Worm (Caenorhabditis elegans) whole organism, young adult: ENCODE results near the gene H20E11.2.

Source experiments
- B0019.2 ChIP-seq: fragments of 200-800 bp; sonication (Bioruptor generic); conservative IDR thresholded peaks from 2 replicates; pipeline ENCODE4 v1.3.6; 2022; ENCODE audit warnings: missing genetic modification reagents, missing genetic modification characterization, missing compliant biosample characterization
- C17E4.6 ChIP-seq: fragments of 200-800 bp; sonication (Bioruptor generic); IDR thresholded peaks from 2 replicates; pipeline ENCODE4 v1.3.6; 2022; ENCODE audit warnings: missing genetic modification reagents, missing genetic modification characterization, missing compliant biosample characterization
- F10E7.11 ChIP-seq: sonication (generic microtip); optimal IDR thresholded peaks from 2 replicates; lab custom pipeline; 2017; ENCODE audit warnings: mild to moderate bottlenecking, missing genetic modification characterization, moderate library complexity, missing compliant biosample characterization
- F23B12.7 ChIP-seq: sonication (generic microtip); optimal IDR thresholded peaks from 2 replicates; lab custom pipeline; 2017; ENCODE audit warnings: missing genetic modification characterization, mild to moderate bottlenecking, missing compliant biosample characterization, antibody characterized with exemption, moderate library complexity; ENCODE audit not compliant: insufficient read depth
- F33H1.4 ChIP-seq: fragments of 200-800 bp; sonication (Bioruptor generic); IDR thresholded peaks from 2 replicates; pipeline ENCODE4 v1.3.6; 2022; ENCODE audit warnings: missing genetic modification reagents, missing genetic modification characterization, missing compliant biosample characterization
- F49E8.2 ChIP-seq: sonication (generic microtip); optimal IDR thresholded peaks from 3 replicates; lab custom pipeline; 2017; ENCODE audit warnings: missing genetic modification characterization, mild to moderate bottlenecking, missing compliant biosample characterization, antibody characterized with exemption, moderate library complexity; ENCODE audit not compliant: insufficient read depth
- K12H6.12 ChIP-seq: fragments of 200-800 bp; sonication (Bioruptor generic); optimal IDR thresholded peaks from 2 replicates; lab custom pipeline; 2018; ENCODE audit warnings: mild to moderate bottlenecking, missing genetic modification characterization, missing compliant biosample characterization
- Y53G8AR.9 ChIP-seq: fragments of 200-800 bp; sonication (Bioruptor generic); conservative IDR thresholded peaks from 2 replicates; pipeline ENCODE4 v1.3.6; 2022; ENCODE audit warnings: missing genetic modification reagents, missing genetic modification characterization, missing compliant biosample characterization
- athp-1 ChIP-seq: sonication (generic microtip); optimal IDR thresholded peaks from 2 replicates; lab custom pipeline; 2017; ENCODE audit warnings: mild to moderate bottlenecking, missing genetic modification characterization, missing compliant biosample characterization
- attf-3 ChIP-seq: fragments of 200-800 bp; sonication (Bioruptor generic); conservative IDR thresholded peaks from 2 replicates; pipeline ENCODE4 v1.3.6; 2022; ENCODE audit warnings: missing genetic modification reagents, missing genetic modification characterization, missing compliant biosample characterization
- bed-2 ChIP-seq: fragments of 200-800 bp; sonication (Bioruptor generic); IDR thresholded peaks from 2 replicates; pipeline ENCODE4 v1.3.6; 2022; ENCODE audit warnings: missing genetic modification reagents, missing genetic modification characterization, missing compliant biosample characterization
- ccch-3 ChIP-seq: fragments of 200-800 bp; sonication (Bioruptor generic); optimal IDR thresholded peaks from 2 replicates; lab custom pipeline; 2018; ENCODE audit warnings: mild to moderate bottlenecking, missing genetic modification characterization, missing compliant biosample characterization
- cebp-2 ChIP-seq: fragments of 200-800 bp; sonication (Bioruptor generic); IDR thresholded peaks from 2 replicates; pipeline ENCODE4 v1.3.6; 2022; ENCODE audit warnings: missing genetic modification characterization, missing compliant biosample characterization
- ceh-27 ChIP-seq: fragments of 200-800 bp; sonication (Bioruptor generic); optimal IDR thresholded peaks from 2 replicates; lab custom pipeline; 2018; ENCODE audit warnings: mild to moderate bottlenecking, missing genetic modification characterization, moderate library complexity, missing compliant biosample characterization
- ceh-58 ChIP-seq: fragments of 200-800 bp; sonication (Bioruptor generic); IDR thresholded peaks from 2 replicates; pipeline ENCODE4 v1.3.6; 2022; ENCODE audit warnings: missing genetic modification characterization, missing compliant biosample characterization
- ceh-91 ChIP-seq: fragments of 200-800 bp; sonication (Bioruptor generic); IDR thresholded peaks from 2 replicates; pipeline ENCODE4 v1.3.6; 2022; ENCODE audit warnings: missing genetic modification reagents, missing genetic modification characterization, missing compliant biosample characterization
- dpl-1 ChIP-seq: fragments of 150-350 bp; optimal IDR thresholded peaks from 2 replicates; lab custom pipeline; 2014; ENCODE audit warnings: missing biosample characterization, missing genetic modification reagents, missing genetic modification characterization
- hlh-12 ChIP-seq: sonication (generic microtip); optimal IDR thresholded peaks from 2 replicates; lab custom pipeline; 2016; ENCODE audit warnings: missing genetic modification characterization, missing compliant biosample characterization
- hlh-26 ChIP-seq: fragments of 200-800 bp; sonication (Bioruptor generic); conservative IDR thresholded peaks from 2 replicates; pipeline ENCODE4 v1.3.6; 2022; ENCODE audit warnings: missing genetic modification reagents, missing genetic modification characterization, missing compliant biosample characterization
- hmg-1.2 ChIP-seq: fragments of 200-800 bp; sonication (Bioruptor generic); IDR thresholded peaks from 2 replicates; pipeline ENCODE4 v1.3.6; 2022; ENCODE audit warnings: missing genetic modification reagents, missing genetic modification characterization, missing compliant biosample characterization
- hmg-20 ChIP-seq: fragments of 200-800 bp; sonication (Bioruptor generic); IDR thresholded peaks from 2 replicates; pipeline ENCODE4 v1.3.6; 2022; ENCODE audit warnings: missing genetic modification reagents, missing genetic modification characterization, missing compliant biosample characterization
- hrde-1 ChIP-seq: sonication (generic microtip); optimal IDR thresholded peaks from 2 replicates; lab custom pipeline; 2016; ENCODE audit warnings: missing genetic modification characterization, mild to moderate bottlenecking, missing compliant biosample characterization, moderate library complexity, missing genotype, missing genetic modification reagents, borderline replicate concordance
- let-526 ChIP-seq: fragments of 200-800 bp; sonication (Bioruptor generic); IDR thresholded peaks from 2 replicates; pipeline ENCODE4 v1.3.6; 2022; ENCODE audit warnings: missing genetic modification reagents, missing genetic modification characterization, missing compliant biosample characterization
- lin-26 ChIP-seq: fragments of 200-800 bp; sonication (Bioruptor generic); IDR thresholded peaks from 2 replicates; pipeline ENCODE4 v1.3.6; 2022; ENCODE audit warnings: missing genetic modification reagents, missing genetic modification characterization, missing compliant biosample characterization
- lin-35 ChIP-seq, 3 experiments: fragments of 150-350 bp in 2 of 3; sonication (generic microtip) in 1 of 3; optimal IDR thresholded peaks; 2 replicates each; lab custom pipeline; 2014 to 2018; ENCODE audit warnings: missing biosample characterization in 3 of 3, missing genetic modification characterization in 3 of 3, missing genetic modification reagents in 3 of 3
- lin-40 ChIP-seq: sonication (generic microtip); optimal IDR thresholded peaks from 2 replicates; lab custom pipeline; 2016; ENCODE audit warnings: missing genetic modification characterization, mild to moderate bottlenecking, missing compliant biosample characterization, missing genotype, missing genetic modification reagents
- lin-54 ChIP-seq: fragments of 200-800 bp; sonication (Bioruptor generic); optimal IDR thresholded peaks from 2 replicates; lab custom pipeline; 2018; ENCODE audit warnings: mild to moderate bottlenecking, missing genetic modification characterization, missing compliant biosample characterization
- madf-3 ChIP-seq: fragments of 200-800 bp; sonication (Bioruptor generic); IDR thresholded peaks from 2 replicates; pipeline ENCODE4 v1.3.6; 2022; ENCODE audit warnings: missing genetic modification reagents, missing genetic modification characterization, missing compliant biosample characterization
- madf-6 ChIP-seq: fragments of 200-800 bp; sonication (Bioruptor generic); IDR thresholded peaks from 2 replicates; pipeline ENCODE4 v1.3.6; 2022; ENCODE audit warnings: missing genetic modification reagents, missing genetic modification characterization, missing compliant biosample characterization
- mcd-1 ChIP-seq: fragments of 200-800 bp; sonication (Bioruptor generic); IDR thresholded peaks from 2 replicates; pipeline ENCODE4 v1.3.6; 2022; ENCODE audit warnings: missing genetic modification reagents, missing genetic modification characterization, missing compliant biosample characterization
- mel-28 ChIP-seq: sonication (generic microtip); optimal IDR thresholded peaks from 2 replicates; lab custom pipeline; 2016; ENCODE audit warnings: borderline replicate concordance, mild to moderate bottlenecking, missing genetic modification characterization, missing compliant biosample characterization
- mes-4 ChIP-seq: sonication (generic microtip); optimal IDR thresholded peaks from 2 replicates; lab custom pipeline; 2016; ENCODE audit warnings: missing genotype, missing genetic modification characterization, missing compliant biosample characterization
- nfyb-1 ChIP-seq: fragments of 200-800 bp; sonication (Bioruptor generic); IDR thresholded peaks from 2 replicates; pipeline ENCODE4 v1.3.6; 2022; ENCODE audit warnings: missing genetic modification reagents, missing genetic modification characterization, missing compliant biosample characterization
- nhr-90 ChIP-seq: sonication (generic microtip); optimal IDR thresholded peaks from 2 replicates; lab custom pipeline; 2016; ENCODE audit warnings: missing genotype, mild to moderate bottlenecking, missing genetic modification characterization, missing compliant biosample characterization
- pbrm-1 ChIP-seq: fragments of 200-800 bp; sonication (Bioruptor generic); IDR thresholded peaks from 2 replicates; pipeline ENCODE4 v1.3.6; 2022; ENCODE audit warnings: missing genetic modification reagents, missing genetic modification characterization, missing compliant biosample characterization
- pha-4 ChIP-seq: fragments of 150-350 bp; sonication (generic microtip); optimal IDR thresholded peaks from 2 replicates; lab custom pipeline; 2014; ENCODE audit warnings: missing biosample characterization, missing genetic modification reagents, missing genetic modification characterization
- repo-1 ChIP-seq: sonication (generic microtip); optimal IDR thresholded peaks from 2 replicates; lab custom pipeline; 2017; ENCODE audit warnings: mild to moderate bottlenecking, missing genetic modification characterization, missing compliant biosample characterization
- sdz-38 ChIP-seq: sonication (generic microtip); optimal IDR thresholded peaks from 2 replicates; lab custom pipeline; 2016; ENCODE audit warnings: missing genotype, missing genetic modification characterization, missing compliant biosample characterization
- snpc-3.4 ChIP-seq: sonication (generic microtip); optimal IDR thresholded peaks from 2 replicates; lab custom pipeline; 2017; ENCODE audit warnings: missing genetic modification characterization, mild to moderate bottlenecking, missing compliant biosample characterization, antibody characterized with exemption, moderate library complexity, missing genotype, missing genetic modification reagents
- snpc-4 ChIP-seq, 5 experiments: fragments of 150-350 bp in 1 of 5; sonication (generic microtip) in 4 of 5; optimal IDR thresholded peaks; 2 replicates each; lab custom pipeline; 2014 to 2018; ENCODE audit warnings: missing genetic modification characterization in 5 of 5, missing biosample characterization in 3 of 5, antibody characterized with exemption in 2 of 5, mild to moderate bottlenecking in 2 of 5, missing compliant biosample characterization in 2 of 5, missing genotype in 2 of 5, moderate library complexity in 2 of 5, missing genetic modification reagents in 1 of 5
- tlf-1 ChIP-seq: fragments of 200-800 bp; sonication (Bioruptor generic); optimal IDR thresholded peaks from 2 replicates; lab custom pipeline; 2018; ENCODE audit warnings: mild to moderate bottlenecking, missing genetic modification characterization, missing compliant biosample characterization
- unc-130 ChIP-seq: sonication (generic microtip); optimal IDR thresholded peaks from 2 replicates; lab custom pipeline; 2016; ENCODE audit warnings: missing genetic modification reagents, missing genetic modification characterization, missing compliant biosample characterization
- zfh-2 ChIP-seq: fragments of 200-800 bp; sonication (Bioruptor generic); conservative IDR thresholded peaks from 2 replicates; pipeline ENCODE4 v1.3.6; 2022; ENCODE audit warnings: missing genetic modification reagents, missing genetic modification characterization, missing compliant biosample characterization
- ztf-22 ChIP-seq: fragments of 200-800 bp; sonication (Bioruptor generic); optimal IDR thresholded peaks from 2 replicates; lab custom pipeline; 2018; ENCODE audit warnings: mild to moderate bottlenecking, missing genetic modification characterization, moderate library complexity, missing compliant biosample characterization
- ztf-6 ChIP-seq: fragments of 200-800 bp; sonication (Bioruptor generic); IDR thresholded peaks from 2 replicates; pipeline ENCODE4 v1.3.6; 2022; ENCODE audit warnings: missing genetic modification reagents, missing genetic modification characterization, missing compliant biosample characterization

Gene H20E11.2

ce11 chrIV:6790438-6791124, 37.0 kb upstream of the H20E11.2 start, which contains the start of the genes C17H12.2 and vha-8:
TSS of gene C17H12.2 (minus strand) at chrIV:6790488.
TSS of gene vha-8 (plus strand) at chrIV:6791074.
- TF ChIP-seq bed-2 (GFP tag; lab: Robert Waterston, UW) = no peak
- peak; percentile 84 for TF ChIP-seq pbrm-1 (GFP tag; lab: Robert Waterston, UW)
- TF ChIP-seq let-526 (GFP tag; lab: Robert Waterston, UW) = 0 out of 2 replicates have a peak, but pooled peaks have one; percentile 46
- TF ChIP-seq hmg-20 = no peak
- TF ChIP-seq nfyb-1 (GFP tag; lab: Robert Waterston, UW) = peak; percentile 73; the same call in 1 of the 2 replicates
- TF ChIP-seq lin-26 = peak; percentile 75; the same call in 1 of the 2 replicates
- TF ChIP-seq snpc-4 (GFP tag; optimal IDR thresholded peaks at IDR 0.05; lab: Kevin White, UChicago) = peak; percentile 45
- peak; percentile 29 to 68 (median 56) for TF ChIP-seq snpc-4 (tag; optimal IDR thresholded peaks at IDR 0.05; lab: Kevin White, UChicago)
- peak; percentile 83 for TF ChIP-seq K12H6.12 (tag; lab: Kevin White, UChicago)
- no peak for TF ChIP-seq ztf-22 (GFP tag; lab: Kevin White, UChicago)
- TF ChIP-seq mes-4 = no peak
- peak in 1 of 3 experiments; percentile 84 for TF ChIP-seq lin-35 (GFP tag; optimal IDR thresholded peaks at IDR 0.05; lab: Kevin White, UChicago)
- peak; percentile 28; the same call in 1 of the 2 replicates for TF ChIP-seq hmg-1.2 (GFP tag; lab: Robert Waterston, UW)
- TF ChIP-seq F49E8.2 (tag; lab: Kevin White, UChicago) = no peak
- peak; percentile 98 for TF ChIP-seq mcd-1 (GFP tag; lab: Robert Waterston, UW)
- TF ChIP-seq lin-40 (tag; lab: Kevin White, UChicago) = peak; percentile 88
- peak; percentile 44 for TF ChIP-seq athp-1
- peak; percentile 73 for TF ChIP-seq lin-54 (GFP tag; lab: Kevin White, UChicago)
- no peak for TF ChIP-seq hlh-26 (GFP tag; lab: Robert Waterston, UW)
- TF ChIP-seq madf-6 (GFP tag; lab: Robert Waterston, UW) = peak; percentile 47
- TF ChIP-seq ceh-27 = peak; percentile 91
- TF ChIP-seq dpl-1 = peak; percentile 4
- no peak for TF ChIP-seq sdz-38 (tag; lab: Kevin White, UChicago)
- TF ChIP-seq F23B12.7 (tag; lab: Kevin White, UChicago) = peak; percentile 85
- TF ChIP-seq Y53G8AR.9 = peak; percentile 80; the same call in 1 of the 2 replicates
- TF ChIP-seq unc-130 (GFP tag; lab: Kevin White, UChicago) = no peak
- no peak for TF ChIP-seq mel-28 (tag; lab: Kevin White, UChicago)
- TF ChIP-seq ztf-6 (GFP tag; lab: Robert Waterston, UW) = peak; percentile 66; the same call in 1 of the 2 replicates
- TF ChIP-seq F10E7.11 (tag; lab: Kevin White, UChicago) = no peak
- 0 out of 2 replicates have a peak, but pooled peaks have one; percentile 42 for TF ChIP-seq attf-3 (GFP tag; lab: Robert Waterston, UW)
- TF ChIP-seq pha-4 (tag; lab: Kevin White, UChicago) = peak; percentile 67
- peak; percentile 90 for TF ChIP-seq F33H1.4 (GFP tag; lab: Robert Waterston, UW)
- peak; percentile 45 for TF ChIP-seq ceh-91 (GFP tag; lab: Robert Waterston, UW)
- TF ChIP-seq hlh-12 (tag; lab: Kevin White, UChicago) = no peak
- no peak for TF ChIP-seq B0019.2
- TF ChIP-seq hrde-1 (tag; lab: Kevin White, UChicago) = no peak
- TF ChIP-seq repo-1 (tag; lab: Kevin White, UChicago) = peak; percentile 32
- TF ChIP-seq madf-3 = 0 out of 2 replicates have a peak, but pooled peaks have one; percentile 6
- TF ChIP-seq C17E4.6 (GFP tag; lab: Robert Waterston, UW) = no peak
- no peak for TF ChIP-seq ccch-3 (GFP tag; lab: Kevin White, UChicago)
- TF ChIP-seq nhr-90 (tag; lab: Kevin White, UChicago) = peak; percentile 40
- TF ChIP-seq zfh-2 (GFP tag; lab: Robert Waterston, UW) = peak; percentile 55; the same call in 1 of the 2 replicates
- 0 out of 2 replicates have a peak, but pooled peaks have one; percentile 10 for TF ChIP-seq cebp-2 (GFP tag; lab: Robert Waterston, UW)
- no peak for TF ChIP-seq snpc-3.4 (tag; lab: Kevin White, UChicago)
- peak; percentile 20 for TF ChIP-seq tlf-1
- no peak for TF ChIP-seq ceh-58 (GFP tag; lab: Robert Waterston, UW)
